Fruit fly (Drosophila melanogaster) whole organism, larva: ENCODE results near the gene pn.

ENCODE experiments used
- noc ChIP-seq: fragments of 200-800 bp; sonication (Bioruptor generic); optimal IDR thresholded peaks from 3 replicates; lab custom pipeline; 2019; ENCODE audit warnings: missing biosample characterization, mild to moderate bottlenecking, missing genetic modification characterization, moderate library complexity

Gene pn

dm6 chrX:2145114-2145513 is 35.9 kb upstream of the pn start, which contains the start of gene Pgd:
Gene Pgd (plus strand): TSS chrX:2145136.
- no peak for TF ChIP-seq noc (tag; lab: Kevin White, UChicago)

DNA sequence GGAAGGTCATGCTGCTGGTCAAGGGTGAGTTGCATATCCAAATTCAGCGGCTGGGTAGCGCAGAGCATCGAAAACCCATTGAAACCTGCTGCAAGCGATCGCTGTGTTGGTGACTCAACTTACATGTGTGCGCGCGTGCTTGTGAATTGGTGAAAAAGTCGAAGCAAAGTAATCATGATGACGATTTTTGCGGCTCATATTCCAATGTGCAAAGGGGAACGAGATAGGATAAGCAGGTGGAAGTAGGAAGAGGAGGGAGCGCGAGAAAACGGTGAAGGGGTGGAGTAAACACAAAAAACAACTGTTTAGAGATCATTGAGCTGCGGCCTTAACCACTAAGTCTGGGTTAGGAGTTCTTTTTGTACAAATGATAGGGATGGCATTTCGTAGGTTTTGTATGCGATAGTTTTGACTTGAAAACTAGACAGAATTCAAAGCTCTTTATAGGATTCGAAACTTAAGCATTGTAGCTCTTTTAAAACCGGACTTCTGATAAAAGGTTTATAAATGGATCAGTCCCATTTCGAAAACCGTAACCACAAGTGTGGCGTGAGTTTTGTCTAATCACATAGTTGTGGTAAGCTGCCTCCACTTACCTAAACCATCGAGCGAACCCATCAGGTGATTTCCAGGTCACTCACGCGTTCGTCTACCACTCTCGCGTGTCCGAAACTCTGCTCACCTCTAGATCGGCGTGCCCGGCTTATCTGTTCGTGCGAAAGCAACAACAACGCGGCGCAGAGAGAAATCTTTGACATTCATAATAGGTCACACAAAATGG is 35.1 kb upstream of the pn start:
- TF ChIP-seq noc (tag; lab: Kevin White, UChicago) = peak; percentile 68

dm6 chrX:2146574-2146973 is 34.4 kb upstream of the pn start:
- TF ChIP-seq noc (tag; lab: Kevin White, UChicago) = no peak

- no peak for TF ChIP-seq noc (tag; lab: Kevin White, UChicago)
Observed at dm6 chrX:2147475-2147874, 33.5 kb upstream of the pn start.

dm6 chrX:2148671-2149070 is 32.3 kb upstream of the pn start:
- no peak for TF ChIP-seq noc (tag; lab: Kevin White, UChicago)

DNA sequence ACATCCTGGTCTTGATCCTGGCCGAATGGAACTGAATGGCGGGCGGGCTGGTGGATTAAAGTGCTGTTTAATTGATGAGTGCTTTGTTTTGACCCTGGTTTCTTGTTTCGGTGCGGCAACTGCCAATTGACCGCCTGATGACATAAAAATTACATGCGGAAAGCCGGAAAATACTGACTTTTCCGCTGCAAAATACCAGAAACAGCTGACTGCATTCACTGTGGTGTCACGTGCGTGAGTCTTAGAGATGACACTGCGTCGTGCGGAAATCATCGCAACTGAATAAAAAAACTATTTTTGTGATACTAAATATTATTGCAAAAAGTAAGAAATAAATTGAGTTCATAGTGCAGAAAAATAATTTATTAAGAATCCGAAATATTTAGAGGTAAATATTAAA is 31.5 kb upstream of the pn start, which contains the start of gene bcn92:
bcn92 (minus strand) TSS at position 170 of the 400 bp plus-strand sequence.
- TF ChIP-seq noc (tag; lab: Kevin White, UChicago) = peak; percentile 3

- TF ChIP-seq noc (tag; lab: Kevin White, UChicago) = no peak
Observed at dm6 chrX:2155868-2156267, 25.1 kb upstream of the pn start.

DNA sequence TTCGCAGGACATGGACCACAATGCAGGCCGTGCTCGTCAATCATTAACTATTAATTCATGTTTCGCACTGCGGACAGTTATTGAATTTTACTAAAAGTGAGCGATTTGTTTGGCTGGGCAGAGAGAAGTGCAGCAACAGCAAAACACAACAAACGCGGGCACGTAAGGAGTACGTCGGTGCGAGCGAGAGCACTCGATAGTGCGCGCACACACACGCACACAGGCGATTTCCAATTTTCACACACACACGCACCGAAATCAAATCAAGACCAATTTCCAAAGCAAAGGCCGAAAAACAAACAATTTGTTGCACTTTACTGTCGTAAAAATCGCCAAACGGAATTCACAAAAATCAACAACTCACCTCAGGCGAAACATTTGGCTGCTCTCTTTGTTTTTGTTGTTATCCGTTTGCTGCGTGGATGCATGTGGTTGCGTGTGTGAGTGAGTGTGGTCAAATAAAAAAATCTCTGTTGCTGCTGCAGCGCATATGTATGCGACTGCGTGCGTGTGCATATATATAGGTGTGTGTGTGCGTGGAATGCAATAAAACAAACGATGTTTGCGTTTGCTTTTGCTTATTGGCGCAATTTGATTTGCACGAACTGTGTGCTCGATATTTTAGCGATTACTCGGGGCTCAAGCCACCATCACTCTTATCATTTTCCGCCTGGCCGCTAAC is 22.9 kb upstream of the pn start:
- TF ChIP-seq noc (tag; lab: Kevin White, UChicago) = no peak

DNA sequence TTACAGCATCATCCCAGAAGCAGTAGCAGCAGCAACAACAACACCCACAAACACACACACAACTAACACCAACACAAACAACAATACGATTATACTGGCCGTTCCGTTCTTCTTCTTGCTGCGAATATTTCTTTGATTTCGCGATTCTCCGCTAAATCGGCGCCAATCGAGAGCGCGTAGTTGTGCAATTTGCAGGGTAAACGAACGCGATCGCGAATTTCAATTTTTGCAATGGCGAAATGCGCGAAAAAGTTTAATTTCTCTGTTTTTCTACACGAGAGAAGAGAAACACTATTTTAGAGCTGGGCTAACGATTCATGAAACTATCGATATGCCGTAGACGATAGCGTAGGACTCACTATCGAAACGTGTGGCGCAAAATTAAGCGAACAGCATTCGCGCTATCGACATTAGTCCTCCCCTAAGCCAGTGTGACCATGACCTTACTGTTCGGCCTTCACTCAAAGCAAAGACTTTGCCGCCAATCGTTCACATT is 22.3 kb upstream of the pn start, which contains the start of gene wapl:
wapl (minus strand) TSS at position 316 of the 496 bp plus-strand sequence.
- peak; percentile 29 for TF ChIP-seq noc (tag; lab: Kevin White, UChicago)

- no peak for TF ChIP-seq noc (tag; lab: Kevin White, UChicago)
Observed at dm6 chrX:2161020-2161419, 20.0 kb upstream of the pn start.

- TF ChIP-seq noc (tag; lab: Kevin White, UChicago) = peak; percentile 44
Observed at dm6 chrX:2162130-2162907, 18.7 kb upstream of the pn start, which contains the start of the genes Cyp4d1 and CG3630. Gene Cyp4d1 (minus strand): TSS chrX:2162180. Gene CG3630 (plus strand): TSS chrX:2162196.

dm6 chrX:2163358-2163757 is 17.7 kb upstream of the pn start:
- TF ChIP-seq noc (tag; lab: Kevin White, UChicago) = no peak

DNA sequence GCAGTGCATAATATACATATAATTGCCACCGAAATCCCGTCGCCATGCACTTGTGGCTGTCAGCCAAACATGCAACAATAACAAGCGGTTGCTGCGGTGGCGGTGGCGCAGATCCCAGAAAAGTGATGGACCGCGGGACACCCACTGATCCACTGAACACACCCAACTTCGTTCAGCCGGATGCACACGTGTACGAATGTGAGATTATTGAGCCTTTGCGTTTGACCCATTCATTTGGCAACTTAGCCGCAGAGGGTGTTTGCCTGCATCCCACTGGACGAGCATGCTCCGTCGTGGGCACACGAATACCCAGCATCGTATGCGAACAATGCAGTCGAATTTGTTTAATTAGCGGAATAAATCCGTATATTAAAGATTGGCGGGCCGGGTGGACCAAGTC is 15.6 kb upstream of the pn start:
- no peak for TF ChIP-seq noc (tag; lab: Kevin White, UChicago)

DNA sequence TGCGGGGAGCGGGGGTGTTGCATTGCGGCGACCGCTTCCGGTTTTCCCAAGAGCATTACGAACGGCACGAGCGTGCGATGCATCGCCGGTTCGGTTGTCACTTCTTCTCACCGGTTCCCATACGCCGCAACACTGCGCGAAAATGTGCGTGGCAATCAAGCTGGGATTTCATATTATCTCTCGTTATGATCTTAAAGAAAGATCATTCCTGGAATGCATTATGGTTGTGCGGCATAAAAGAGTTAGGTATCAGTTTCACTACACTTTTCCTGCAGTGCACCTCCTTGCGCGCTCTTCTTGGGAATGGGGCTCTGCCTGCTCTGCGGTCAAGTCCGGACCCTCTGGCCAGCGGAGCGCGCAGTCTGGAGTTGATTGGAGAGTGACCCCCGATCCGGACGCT is 14.9 kb upstream of the pn start:
- TF ChIP-seq noc (tag; lab: Kevin White, UChicago) = no peak

dm6 chrX:2168485-2169199 is 12.4 kb upstream of the pn start:
- TF ChIP-seq noc (tag; lab: Kevin White, UChicago) = no peak
